Fruit fly (Drosophila melanogaster): ENCODE measurements around the gene ohgt.
A peak's percentile ranks its signal among the peaks of the same experiment; 100 is the strongest.

DNA sequence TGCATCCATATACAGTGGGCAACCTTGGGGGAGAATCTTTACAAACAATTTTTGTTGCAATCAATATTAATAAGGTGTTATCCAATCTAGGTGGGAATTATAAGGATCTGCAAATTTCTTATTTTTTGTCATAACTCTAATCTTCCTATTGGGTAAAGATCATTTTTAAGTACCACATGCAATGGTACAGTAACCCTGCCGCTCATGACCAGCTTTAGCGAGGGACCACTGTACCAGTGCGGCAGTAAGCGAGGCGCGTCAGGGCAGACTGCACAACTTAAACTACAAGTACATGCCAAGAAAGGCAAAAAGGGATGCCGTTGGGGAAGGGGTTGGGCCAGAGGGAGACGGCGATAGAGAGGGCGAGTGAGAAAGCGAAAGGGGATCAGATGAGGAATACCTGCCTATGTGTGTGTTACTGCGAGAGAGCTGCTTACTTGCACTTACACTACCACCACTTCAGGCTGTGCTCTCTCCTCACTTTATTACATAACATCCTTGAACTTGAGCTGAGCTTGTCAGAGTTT lies 33.6 kb downstream of the ohgt start:
- no peak for TF ChIP-seq jim (GFP tag; optimal IDR thresholded peaks at IDR 0.05)
- TF ChIP-seq CG9705 (GFP tag; optimal IDR thresholded peaks at IDR 0.05), result peak; percentile 78
- no peak for TF ChIP-seq Myc (optimal IDR thresholded peaks at IDR 0.05)
- peak; percentile 84 for TF ChIP-seq Hnf4 (GFP tag; optimal IDR thresholded peaks at IDR 0.05)
- TF ChIP-seq dmrt93B (GFP tag; optimal IDR thresholded peaks at IDR 0.05), result peak; percentile 78
- no peak for TF ChIP-seq lola (GFP tag; optimal IDR thresholded peaks at IDR 0.05)
- TF ChIP-seq h (GFP tag; optimal IDR thresholded peaks at IDR 0.05), result peak; percentile 93
- peak; percentile 73 for TF ChIP-seq tai (GFP tag; optimal IDR thresholded peaks at IDR 0.05)
- no peak for TF ChIP-seq Abd-B (GFP tag; optimal IDR thresholded peaks at IDR 0.05)
- no peak for TF ChIP-seq Dfd (GFP tag; optimal IDR thresholded peaks at IDR 0.05)
- TF ChIP-seq br (GFP tag; optimal IDR thresholded peaks at IDR 0.05), result peak; percentile 93
- peak; percentile 84 for TF ChIP-seq psq (GFP tag; optimal IDR thresholded peaks at IDR 0.05)

Data from whole organism, wandering third instar larva.